Worm (Caenorhabditis elegans): ENCODE measurements around the gene srd-41.

DNA sequence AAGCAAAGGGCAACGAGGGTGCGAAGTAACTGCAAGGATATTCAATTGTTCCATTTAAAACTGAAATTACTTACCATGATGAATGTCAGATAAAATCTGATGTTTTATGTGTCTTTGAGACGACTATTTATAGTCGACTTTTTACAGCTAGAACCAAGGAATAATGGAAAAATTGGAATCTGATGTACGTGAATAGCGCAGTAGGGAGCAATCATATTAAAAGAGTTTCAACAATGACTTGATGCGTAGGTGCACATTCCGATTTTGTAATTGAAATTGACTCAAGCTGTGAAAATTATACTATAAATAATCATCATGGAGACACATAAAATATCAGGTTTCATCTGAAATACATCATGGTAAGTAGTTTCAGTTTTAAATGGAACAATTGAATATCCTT lies 16.8 kb downstream of the srd-41 start, which contains the start of the genes nspc-9 and nspc-10:
- TF ChIP-seq lin-13 (GFP tag; optimal IDR thresholded peaks at IDR 0.05) (no peak), pqm-1 (tag; optimal IDR thresholded peaks at IDR 0.05) (no peak), ama-1 (optimal IDR thresholded peaks at IDR 0.05) (no peak), unc-62 (GFP tag; optimal IDR thresholded peaks at IDR 0.05) (no peak), ztf-4 (tag; optimal IDR thresholded peaks at IDR 0.05) (no peak), nhr-85 (tag) (no peak), ceh-8 (GFP tag; optimal IDR thresholded peaks at IDR 0.05) (no peak), pax-3 (tag; optimal IDR thresholded peaks at IDR 0.05) (no peak), aly-2 (tag; optimal IDR thresholded peaks at IDR 0.05) (no peak)
